Fruit fly (Drosophila melanogaster) whole organism, embryonic: Measurements from ENCODE around the gene CG9676.

Experiments
- CG17568 ChIP-seq: fragments of 200-800 bp; sonication (Bioruptor generic); optimal IDR thresholded peaks from 2 replicates; lab custom pipeline; 2018; ENCODE audit warnings: missing biosample characterization, mild to moderate bottlenecking, missing genetic modification characterization, moderate library complexity
- MESR4 ChIP-seq: fragments of 200-800 bp; sonication (Bioruptor generic); optimal IDR thresholded peaks from 2 replicates; lab custom pipeline; 2018; ENCODE audit warnings: missing biosample characterization, mild to moderate bottlenecking, missing genetic modification characterization, moderate library complexity

- no peak for TF ChIP-seq MESR4 (GFP tag; lab: Kevin White, UChicago)
- no peak for TF ChIP-seq CG17568
Measured at dm6 chrX:16692325-16692724, 7.6 kb downstream of the CG9676 start.
